Worm (Caenorhabditis elegans) whole organism, L1 larva: ENCODE measurements around the gene tmed-1.

Experiments
- C04F5.9 ChIP-seq: sonication (generic microtip); optimal IDR thresholded peaks from 2 replicates; lab custom pipeline; 2016; ENCODE audit warnings: missing genetic modification characterization, missing compliant biosample characterization
- C16A3.4 ChIP-seq: fragments of 150-350 bp; optimal IDR thresholded peaks from 2 replicates; lab custom pipeline; 2014; ENCODE audit warnings: missing biosample characterization, missing genetic modification characterization
- C34B4.2 ChIP-seq: sonication (generic microtip); optimal IDR thresholded peaks from 2 replicates; lab custom pipeline; 2017; ENCODE audit warnings: mild to moderate bottlenecking, missing genetic modification characterization, missing compliant biosample characterization
- aha-1 ChIP-seq: fragments of 150-350 bp; optimal IDR thresholded peaks from 2 replicates; lab custom pipeline; 2014; ENCODE audit warnings: missing biosample characterization, missing genetic modification characterization
- alr-1 ChIP-seq: fragments of 200-800 bp; sonication (Bioruptor generic); optimal IDR thresholded peaks from 2 replicates; lab custom pipeline; 2018; ENCODE audit warnings: borderline replicate concordance, mild to moderate bottlenecking, missing genetic modification characterization, missing compliant biosample characterization
- aly-2 ChIP-seq: fragments of 150-350 bp; optimal IDR thresholded peaks from 2 replicates; lab custom pipeline; 2014; ENCODE audit warnings: missing biosample characterization, missing genetic modification characterization
- blmp-1 ChIP-seq: fragments of 150-350 bp; optimal IDR thresholded peaks from 2 replicates; lab custom pipeline; 2014; ENCODE audit warnings: missing biosample characterization, missing genetic modification characterization
- ceh-8 ChIP-seq: fragments of 200-800 bp; sonication (Bioruptor generic); optimal IDR thresholded peaks from 2 replicates; lab custom pipeline; 2018; ENCODE audit warnings: mild to moderate bottlenecking, missing genetic modification characterization, moderate library complexity, missing compliant biosample characterization
- ceh-82 ChIP-seq, 3 experiments: fragments of 150-350 bp in 1 of 3; sonication (generic microtip) in 2 of 3; optimal IDR thresholded peaks; 2 replicates each; lab custom pipeline; 2014 to 2017; ENCODE audit warnings: missing biosample characterization in 3 of 3, missing genetic modification characterization in 3 of 3
- ceh-88 ChIP-seq: fragments of 200-800 bp; sonication (Bioruptor generic); IDR thresholded peaks from 2 replicates; pipeline ENCODE4 v1.3.6; 2022; ENCODE audit warnings: missing genetic modification characterization, missing compliant biosample characterization
- ceh-90 ChIP-seq: sonication (generic microtip); optimal IDR thresholded peaks from 2 replicates; lab custom pipeline; 2016; ENCODE audit warnings: missing genetic modification characterization, missing compliant biosample characterization
- ces-1 ChIP-seq: fragments of 150-350 bp; optimal IDR thresholded peaks from 2 replicates; lab custom pipeline; 2014; ENCODE audit warnings: missing biosample characterization, missing genetic modification reagents, missing genetic modification characterization
- dpl-1 ChIP-seq, 3 experiments: fragments of 150-350 bp in 2 of 3; sonication (generic microtip) in 1 of 3; optimal IDR thresholded peaks; 2 replicates each; lab custom pipeline; 2014 to 2017; ENCODE audit warnings: missing biosample characterization in 3 of 3, missing genetic modification characterization in 3 of 3, missing genetic modification reagents in 3 of 3
- dsc-1 ChIP-seq: sonication (generic microtip); optimal IDR thresholded peaks from 2 replicates; lab custom pipeline; 2016; ENCODE audit warnings: mild to moderate bottlenecking, missing genetic modification characterization, missing compliant biosample characterization
- efl-1 ChIP-seq, 4 experiments: fragments of 150-350 bp; optimal IDR thresholded peaks in 3 of 4; peaks in 1 of 4; 1 replicate in 1 of 4; 2 replicates in 3 of 4; lab custom pipeline; 2014; ENCODE audit warnings: missing biosample characterization in 2 of 4, missing genetic modification characterization in 2 of 4, missing genetic modification reagents in 2 of 4
- efl-3 ChIP-seq: fragments of 200-800 bp; sonication (Bioruptor generic); optimal IDR thresholded peaks from 2 replicates; lab custom pipeline; 2018; ENCODE audit warnings: mild to moderate bottlenecking, missing genetic modification characterization, missing compliant biosample characterization
- ets-5 ChIP-seq: fragments of 200-800 bp; sonication (Bioruptor generic); IDR thresholded peaks from 2 replicates; pipeline ENCODE4 v1.3.6; 2022; ENCODE audit warnings: missing genetic modification characterization, missing compliant biosample characterization
- fkh-10 ChIP-seq: sonication (generic microtip); optimal IDR thresholded peaks from 2 replicates; lab custom pipeline; 2017; ENCODE audit warnings: missing biosample characterization, missing genetic modification reagents, missing genetic modification characterization
- fkh-4 ChIP-seq: sonication (generic microtip); optimal IDR thresholded peaks from 2 replicates; lab custom pipeline; 2016; ENCODE audit warnings: missing compliant biosample characterization, missing genetic modification characterization, borderline replicate concordance
- fkh-8 ChIP-seq: sonication (generic microtip); optimal IDR thresholded peaks from 2 replicates; lab custom pipeline; 2016; ENCODE audit warnings: mild to moderate bottlenecking, missing genetic modification characterization, missing compliant biosample characterization
- fos-1 ChIP-seq: fragments of 150-350 bp; optimal IDR thresholded peaks from 2 replicates; lab custom pipeline; 2014; ENCODE audit warnings: missing biosample characterization, missing genetic modification characterization
- irx-1 ChIP-seq: sonication (generic microtip); optimal IDR thresholded peaks from 2 replicates; lab custom pipeline; 2016; ENCODE audit warnings: missing genetic modification characterization, missing compliant biosample characterization
- lin-13 ChIP-seq: fragments of 150-350 bp; optimal IDR thresholded peaks from 2 replicates; lab custom pipeline; 2014; ENCODE audit warnings: missing biosample characterization, missing genetic modification reagents, missing genetic modification characterization
- lin-15B ChIP-seq: fragments of 150-350 bp; sonication (generic microtip); optimal IDR thresholded peaks from 3 replicates; lab custom pipeline; 2014; ENCODE audit warnings: missing biosample characterization, missing genetic modification characterization
- lin-35 ChIP-seq, 2 experiments: fragments of 150-350 bp; optimal IDR thresholded peaks; 2 replicates each; lab custom pipeline; 2014; ENCODE audit warnings: missing biosample characterization in 2 of 2, missing genetic modification characterization in 2 of 2, missing genetic modification reagents in 2 of 2
- lsy-2 ChIP-seq, 2 experiments: fragments of 150-350 bp; optimal IDR thresholded peaks; 2 replicates each; lab custom pipeline; 2014; ENCODE audit warnings: missing biosample characterization in 2 of 2, missing genetic modification characterization in 2 of 2
- mab-9 ChIP-seq: fragments of 200-800 bp; sonication (Bioruptor generic); IDR thresholded peaks from 2 replicates; pipeline ENCODE4 v1.3.6; 2022; ENCODE audit warnings: missing genetic modification reagents, missing genetic modification characterization, missing compliant biosample characterization
- mep-1 ChIP-seq: fragments of 150-350 bp; optimal IDR thresholded peaks from 2 replicates; lab custom pipeline; 2014; ENCODE audit warnings: missing biosample characterization, missing genetic modification characterization
- nhr-11 ChIP-seq: fragments of 150-350 bp; optimal IDR thresholded peaks from 2 replicates; lab custom pipeline; 2014; ENCODE audit warnings: missing biosample characterization, missing genetic modification characterization
- nhr-12 ChIP-seq: sonication (generic microtip); optimal IDR thresholded peaks from 2 replicates; lab custom pipeline; 2017; ENCODE audit warnings: missing biosample characterization, missing genetic modification characterization
- nhr-71 ChIP-seq: sonication (generic microtip); optimal IDR thresholded peaks from 2 replicates; lab custom pipeline; 2016; ENCODE audit warnings: mild to moderate bottlenecking, missing genetic modification characterization, moderate library complexity, missing compliant biosample characterization
- nhr-85 ChIP-seq: sonication (generic microtip); peaks from one replicate; lab custom pipeline; 2016; ENCODE audit warnings: missing genetic modification characterization, inconsistent platforms, missing compliant biosample characterization
- rnt-1 ChIP-seq: sonication (generic microtip); optimal IDR thresholded peaks from 2 replicates; lab custom pipeline; 2016; ENCODE audit warnings: mild to moderate bottlenecking, missing genetic modification characterization, moderate library complexity, missing compliant biosample characterization
- snu-23 ChIP-seq: sonication (generic microtip); optimal IDR thresholded peaks from 2 replicates; lab custom pipeline; 2016; ENCODE audit warnings: missing genetic modification characterization, missing compliant biosample characterization
- sptf-1 ChIP-seq: fragments of 150-350 bp; optimal IDR thresholded peaks from 2 replicates; lab custom pipeline; 2014; ENCODE audit warnings: missing biosample characterization, missing genetic modification characterization
- swsn-7 ChIP-seq: sonication (generic microtip); optimal IDR thresholded peaks from 2 replicates; lab custom pipeline; 2016; ENCODE audit warnings: missing genetic modification characterization, missing compliant biosample characterization
- tbx-2 ChIP-seq: sonication (generic microtip); optimal IDR thresholded peaks from 2 replicates; lab custom pipeline; 2016; ENCODE audit warnings: missing genetic modification characterization, missing compliant biosample characterization
- unc-130 ChIP-seq: fragments of 150-350 bp; optimal IDR thresholded peaks from 2 replicates; lab custom pipeline; 2017; ENCODE audit warnings: missing biosample characterization, missing genetic modification characterization, inconsistent platforms
- unc-62 ChIP-seq: fragments of 150-350 bp; optimal IDR thresholded peaks from 2 replicates; lab custom pipeline; 2014; ENCODE audit warnings: missing biosample characterization, missing genetic modification reagents, missing genetic modification characterization
- unc-86 ChIP-seq: sonication (generic microtip); optimal IDR thresholded peaks from 2 replicates; lab custom pipeline; 2016; ENCODE audit warnings: missing genetic modification characterization, missing compliant biosample characterization
- xbp-1 ChIP-seq: sonication (generic microtip); optimal IDR thresholded peaks from 2 replicates; lab custom pipeline; 2016; ENCODE audit warnings: missing genetic modification characterization, missing compliant biosample characterization
- zip-4 ChIP-seq: fragments of 200-800 bp; sonication (Bioruptor generic); optimal IDR thresholded peaks from 2 replicates; lab custom pipeline; 2018; ENCODE audit warnings: mild to moderate bottlenecking, missing genetic modification characterization, moderate library complexity, missing compliant biosample characterization
- ztf-4 ChIP-seq: fragments of 150-350 bp; optimal IDR thresholded peaks from 2 replicates; lab custom pipeline; 2014; ENCODE audit warnings: missing biosample characterization, missing genetic modification characterization

Gene tmed-1

DNA sequence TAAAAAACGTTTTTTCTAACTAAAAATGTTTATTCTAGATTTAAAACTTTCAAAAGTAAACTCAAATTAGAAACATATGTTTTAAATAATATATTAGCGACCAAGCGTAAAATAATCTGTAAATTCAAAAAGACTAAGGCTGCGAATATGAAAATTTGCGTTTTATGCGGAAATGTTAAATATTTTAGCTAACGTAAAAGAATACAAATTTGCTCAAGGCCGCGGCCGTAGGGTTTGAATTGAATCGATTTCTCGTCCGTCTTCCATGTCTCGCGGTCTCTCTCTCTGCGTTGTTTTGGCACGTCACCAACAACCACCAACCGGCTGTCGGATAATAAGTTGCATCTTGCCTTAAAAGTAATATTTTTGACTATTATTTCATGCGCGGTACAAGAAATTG, 15.9 kb upstream of the tmed-1 start, which contains the start of gene F11A10.5:
Gene F11A10.5 (plus strand): TSS at position 301 of the 400 bp plus-strand sequence.
- TF ChIP-seq fkh-4 (tag; lab: Kevin White, UChicago): no peak
- TF ChIP-seq dpl-1 (GFP tag; optimal IDR thresholded peaks at IDR 0.05; lab: Kevin White, UChicago): peak in 1 of 3 experiments; percentile 14
- peak in 1 of 2 experiments; percentile 2 for TF ChIP-seq efl-1 (optimal IDR thresholded peaks at IDR 0.05; lab: Kevin White, UChicago)
- TF ChIP-seq efl-1 (GFP tag; optimal IDR thresholded peaks at IDR 0.05 in 1 of 2; lab: Kevin White, UChicago): no peak
- TF ChIP-seq, all 84 proteins: peak for 2

DNA sequence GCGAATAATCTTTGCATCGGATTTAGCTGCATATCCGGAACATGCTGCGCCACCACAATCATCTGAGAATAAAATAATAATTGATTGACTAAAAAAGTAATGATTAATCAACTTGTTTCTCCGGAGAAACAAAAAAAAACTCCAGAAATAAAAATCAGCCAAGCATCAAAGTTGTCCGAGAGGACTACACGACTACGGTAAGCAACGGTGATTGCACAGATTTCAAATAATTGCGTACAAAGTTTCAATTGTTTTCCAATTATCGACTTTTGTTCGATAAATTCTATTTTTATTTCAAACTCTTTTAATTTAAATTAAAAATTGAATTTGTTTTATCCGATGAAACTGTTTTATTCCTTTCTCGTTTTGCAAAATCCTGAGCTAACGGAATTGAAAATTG, 15.4 kb upstream of the tmed-1 start, which contains the start of gene cpsf-4:
Gene cpsf-4 (minus strand): TSS at position 62 of the 400 bp plus-strand sequence.
- TF ChIP-seq ceh-88 (no peak), lsy-2 (tag; optimal IDR thresholded peaks at IDR 0.05; lab: Kevin White, UChicago) (peak; percentile 21 to 77), sptf-1 (tag; lab: Kevin White, UChicago) (no peak), efl-1 (optimal IDR thresholded peaks at IDR 0.05; lab: Kevin White, UChicago) (peak in 1 of 2 experiments; percentile 6), efl-1 (GFP tag; optimal IDR thresholded peaks at IDR 0.05 in 1 of 2; lab: Kevin White, UChicago) (no peak)
- TF ChIP-seq, all 84 proteins: peak for 2

DNA sequence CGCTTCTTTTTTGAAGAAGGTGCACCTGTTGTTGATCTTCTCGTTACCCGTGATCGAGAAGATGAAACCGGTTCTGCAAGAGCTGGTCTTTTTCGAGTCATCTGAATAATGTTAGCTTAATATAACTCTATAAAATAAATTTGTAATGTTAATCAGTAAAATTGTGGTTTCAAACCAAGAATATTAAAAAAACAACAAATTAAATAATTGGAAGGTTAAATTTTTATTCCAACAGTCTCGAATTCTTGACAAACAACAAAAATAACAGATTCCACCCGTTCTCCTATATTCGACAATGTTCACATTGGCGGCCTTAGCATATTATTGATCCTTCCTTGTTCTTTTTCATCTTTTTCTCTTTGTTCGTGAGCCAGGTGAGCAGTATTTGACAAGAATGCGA, 14.2 kb upstream of the tmed-1 start, which contains the start of gene mig-32:
Gene mig-32 (minus strand): TSS at position 101 of the 400 bp plus-strand sequence.
- TF ChIP-seq efl-3 (GFP tag; lab: Kevin White, UChicago): no peak
- no peak for TF ChIP-seq tbx-2 (tag; lab: Kevin White, UChicago)
- no peak for TF ChIP-seq irx-1
- no peak for TF ChIP-seq nhr-12 (tag; lab: Kevin White, UChicago)
- TF ChIP-seq zip-4: no peak
- no peak for TF ChIP-seq fkh-8

DNA sequence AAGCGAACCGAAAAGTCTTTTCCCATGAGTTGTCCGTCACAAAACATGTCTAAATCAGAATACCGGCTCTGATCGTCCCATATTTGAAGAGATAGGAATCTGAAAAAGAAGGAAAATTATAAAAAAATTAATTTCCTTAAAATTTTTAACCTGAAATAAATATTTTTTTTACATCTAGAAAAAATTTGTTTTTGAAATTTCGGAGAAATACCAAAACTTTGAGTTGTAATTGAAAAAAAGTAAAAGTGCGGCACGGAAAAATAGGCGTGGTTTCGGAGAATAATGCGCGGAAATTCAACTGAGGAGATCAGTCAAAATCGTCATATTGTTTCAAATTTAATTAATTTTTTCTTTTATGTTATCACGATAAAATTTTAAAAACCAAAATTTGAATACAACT, 11.6 kb upstream of the tmed-1 start, which contains the start of gene F11A10.6:
Gene F11A10.6 (minus strand): TSS at position 101 of the 400 bp plus-strand sequence.
- TF ChIP-seq mep-1 (tag; lab: Kevin White, UChicago) (no peak), sptf-1 (tag; lab: Kevin White, UChicago) (no peak), ztf-4 (tag; lab: Kevin White, UChicago) (no peak), unc-86 (tag; lab: Kevin White, UChicago) (no peak), blmp-1 (tag; lab: Kevin White, UChicago) (peak; percentile 27)

DNA sequence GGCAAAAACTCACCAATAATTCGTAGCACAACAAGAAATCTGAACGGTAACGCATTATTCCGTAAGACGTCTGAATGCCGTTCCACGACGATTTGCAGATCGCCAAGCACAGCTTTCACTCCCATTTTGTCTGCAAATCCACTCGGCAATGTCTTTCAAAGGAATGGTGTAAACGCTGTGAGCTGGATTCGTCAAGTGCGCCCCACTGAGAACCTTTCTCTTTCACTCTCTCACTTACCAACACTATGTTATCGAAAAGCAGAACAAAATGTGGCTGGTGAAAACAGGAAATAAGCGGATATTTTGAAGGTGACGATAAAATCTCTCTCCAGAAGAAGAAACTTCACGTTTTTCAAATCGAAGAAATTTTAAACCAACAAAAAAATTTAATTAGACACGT, 10.9 kb upstream of the tmed-1 start:
- TF ChIP-seq unc-62 (GFP tag; lab: Kevin White, UChicago): no peak
- no peak for TF ChIP-seq mab-9
- no peak for TF ChIP-seq unc-86 (tag; lab: Kevin White, UChicago)
- peak; percentile 34 for TF ChIP-seq snu-23
- TF ChIP-seq C04F5.9 (tag; lab: Kevin White, UChicago): no peak
- peak; percentile 27 for TF ChIP-seq C16A3.4 (tag; lab: Kevin White, UChicago)
- peak; percentile 43 for TF ChIP-seq nhr-71 (tag; lab: Kevin White, UChicago)
- peak; percentile 69 for TF ChIP-seq mep-1 (tag; lab: Kevin White, UChicago)
- TF ChIP-seq dsc-1 (tag; lab: Kevin White, UChicago): no peak
- TF ChIP-seq alr-1 (tag; lab: Kevin White, UChicago): no peak
- TF ChIP-seq lin-13: no peak
- no peak for TF ChIP-seq ceh-90 (tag; lab: Kevin White, UChicago)
- no peak for TF ChIP-seq fkh-10 (GFP tag; lab: Kevin White, UChicago)
- peak; percentile 42 for TF ChIP-seq rnt-1
- no peak for TF ChIP-seq unc-130 (tag; lab: Kevin White, UChicago)
- TF ChIP-seq fos-1 (tag; lab: Kevin White, UChicago): peak; percentile 7
- TF ChIP-seq efl-3 (GFP tag; lab: Kevin White, UChicago): no peak
- TF ChIP-seq nhr-11 (tag; lab: Kevin White, UChicago): no peak
- peak; percentile 43 to 61 for TF ChIP-seq efl-1 (optimal IDR thresholded peaks at IDR 0.05; lab: Kevin White, UChicago)
- peak; percentile 42 to 84 for TF ChIP-seq efl-1 (GFP tag; optimal IDR thresholded peaks at IDR 0.05 in 1 of 2; lab: Kevin White, UChicago)
- peak; percentile 19 to 71 for TF ChIP-seq lsy-2 (tag; optimal IDR thresholded peaks at IDR 0.05; lab: Kevin White, UChicago)
- TF ChIP-seq ets-5: no peak
- TF ChIP-seq C34B4.2 (tag; lab: Kevin White, UChicago): no peak
- no peak for TF ChIP-seq xbp-1 (tag; lab: Kevin White, UChicago)
- peak; percentile 49 to 70 for TF ChIP-seq lin-35 (GFP tag; optimal IDR thresholded peaks at IDR 0.05; lab: Kevin White, UChicago)
- no peak for TF ChIP-seq swsn-7 (tag; lab: Kevin White, UChicago)
- TF ChIP-seq aly-2 (tag; lab: Kevin White, UChicago): peak; percentile 43
- no peak for TF ChIP-seq nhr-85
- peak; percentile 70 for TF ChIP-seq lin-15B (tag; lab: Kevin White, UChicago)
- no peak for TF ChIP-seq ceh-8
- TF ChIP-seq aha-1 (tag; lab: Kevin White, UChicago): no peak
- TF ChIP-seq tbx-2 (tag; lab: Kevin White, UChicago): no peak
- peak in 1 of 3 experiments; percentile 36 for TF ChIP-seq ceh-82 (tag; optimal IDR thresholded peaks at IDR 0.05; lab: Kevin White, UChicago)
- peak; percentile 96 for TF ChIP-seq blmp-1 (tag; lab: Kevin White, UChicago)
- TF ChIP-seq ces-1 (GFP tag; lab: Kevin White, UChicago): no peak
